Worm (Caenorhabditis elegans) whole organism, midembryonic: ENCODE measurements around the gene pkn-1.

Source experiments
- T22C8.4 ChIP-seq: fragments of 200-800 bp; sonication (Bioruptor generic); IDR thresholded peaks from 2 replicates; pipeline ENCODE4 v1.3.6; 2022; ENCODE audit warnings: missing genetic modification characterization, missing compliant biosample characterization
- cog-1 ChIP-seq: sonication (generic microtip); optimal IDR thresholded peaks from 2 replicates; lab custom pipeline; 2016; ENCODE audit warnings: missing genetic modification characterization, missing compliant biosample characterization
- flt-1 ChIP-seq: fragments of 200-800 bp; sonication (Bioruptor generic); IDR thresholded peaks from 2 replicates; pipeline ENCODE4 v1.3.6; 2022; ENCODE audit warnings: missing genetic modification characterization, missing compliant biosample characterization
- klf-2 ChIP-seq: fragments of 200-800 bp; sonication (Bioruptor generic); conservative IDR thresholded peaks from 2 replicates; pipeline ENCODE4 v1.3.6; 2022; ENCODE audit warnings: missing genetic modification reagents, missing genetic modification characterization, missing compliant biosample characterization
- med-1 ChIP-seq: sonication (generic microtip); optimal IDR thresholded peaks from 2 replicates; lab custom pipeline; 2017; ENCODE audit warnings: missing genetic modification characterization, mild to moderate bottlenecking, missing compliant biosample characterization, antibody characterized with exemption, missing genetic modification reagents; ENCODE audit not compliant: insufficient read depth
- ref-1 ChIP-seq: fragments of 200-800 bp; sonication (Bioruptor generic); conservative IDR thresholded peaks from 2 replicates; pipeline ENCODE4 v1.3.6; 2022; ENCODE audit warnings: missing genetic modification reagents, missing genetic modification characterization, missing compliant biosample characterization
- tab-1 ChIP-seq: fragments of 200-800 bp; sonication (Bioruptor generic); IDR thresholded peaks from 2 replicates; pipeline ENCODE4 v1.3.6; 2022; ENCODE audit warnings: missing genetic modification characterization, missing compliant biosample characterization
- ztf-23 ChIP-seq: fragments of 200-800 bp; sonication (Bioruptor generic); IDR thresholded peaks from 2 replicates; pipeline ENCODE4 v1.3.6; 2022; ENCODE audit warnings: missing genetic modification reagents, missing genetic modification characterization, missing compliant biosample characterization
- ztf-29 ChIP-seq: fragments of 200-800 bp; sonication (Bioruptor generic); IDR thresholded peaks from 2 replicates; pipeline ENCODE4 v1.3.6; 2022; ENCODE audit warnings: missing genetic modification reagents, missing genetic modification characterization, missing compliant biosample characterization

DNA sequence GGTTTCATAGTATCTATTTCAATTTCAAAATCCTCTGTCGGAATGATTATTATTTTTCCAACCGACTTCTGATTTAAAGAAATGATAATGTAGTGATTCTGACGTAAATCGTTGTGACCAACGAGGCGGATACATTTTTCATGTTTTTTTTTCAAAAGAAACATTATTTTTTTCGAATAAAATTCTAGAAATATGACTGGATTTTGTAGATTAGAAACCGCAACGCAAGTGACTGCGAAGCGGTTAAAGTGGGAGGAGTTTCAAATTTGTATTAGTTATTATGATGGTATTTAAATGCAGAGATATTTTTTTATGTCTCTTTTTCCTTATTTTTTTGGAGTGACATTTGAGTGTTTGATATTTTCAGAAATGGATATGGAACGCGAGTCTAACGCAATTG lies 49.9 kb downstream of the pkn-1 start, which contains the start of gene C39B10.5:
- no peak for TF ChIP-seq cog-1 (tag; lab: Kevin White, UChicago)
- TF ChIP-seq ztf-29 (GFP tag; lab: Robert Waterston, UW), result no peak
- TF ChIP-seq klf-2 (GFP tag; lab: Robert Waterston, UW), result no peak
- TF ChIP-seq tab-1 (GFP tag; lab: Robert Waterston, UW), result no peak
- no peak for TF ChIP-seq ztf-23
- no peak for TF ChIP-seq med-1 (GFP tag; lab: Kevin White, UChicago)
- no peak for TF ChIP-seq T22C8.4
- no peak for TF ChIP-seq flt-1 (GFP tag; lab: Robert Waterston, UW)
- TF ChIP-seq ref-1 (GFP tag; lab: Robert Waterston, UW), result no peak
